Fruit fly (Drosophila melanogaster) whole organism, embryonic: ENCODE measurements around the gene CG6178.

Experiments used
- B-H1 ChIP-seq: fragments of 200-800 bp; sonication (Bioruptor generic); IDR thresholded peaks from 3 replicates; pipeline ENCODE4 v1.3.6; 2022; ENCODE audit warnings: missing biosample characterization, missing genetic modification characterization
- CG1024 ChIP-seq: fragments of 200-800 bp; sonication (Bioruptor generic); IDR thresholded peaks from 2 replicates; pipeline ENCODE4 v1.3.6; 2022; ENCODE audit warnings: missing biosample characterization, missing genetic modification characterization
- CG10431 ChIP-seq: fragments of 200-800 bp; sonication (Bioruptor generic); optimal IDR thresholded peaks from 3 replicates; lab custom pipeline; 2018; ENCODE audit warnings: missing biosample characterization, mild to moderate bottlenecking, missing genetic modification characterization
- CG10543 ChIP-seq: fragments of 200-800 bp; sonication (Bioruptor generic); optimal IDR thresholded peaks from 3 replicates; lab custom pipeline; 2017; ENCODE audit warnings: missing biosample characterization, mild to moderate bottlenecking, missing genetic modification characterization, moderate library complexity
- CG11456 ChIP-seq: fragments of 200-800 bp; sonication (Bioruptor generic); IDR thresholded peaks from 3 replicates; pipeline ENCODE4 v1.3.6; 2022; ENCODE audit warnings: missing biosample characterization, missing genetic modification characterization
- CG11695 ChIP-seq: fragments of 200-800 bp; sonication (Bioruptor generic); IDR thresholded peaks from 3 replicates; pipeline ENCODE4 v1.3.6; 2022; ENCODE audit warnings: missing biosample characterization, missing genetic modification characterization
- CG12104 ChIP-seq: fragments of 200-800 bp; sonication (Bioruptor generic); optimal IDR thresholded peaks from 3 replicates; lab custom pipeline; 2016; ENCODE audit warnings: missing biosample characterization, missing genetic modification characterization
- CG1233 ChIP-seq: fragments of 200-800 bp; sonication (Bioruptor generic); optimal IDR thresholded peaks from 4 replicates; lab custom pipeline; 2018; ENCODE audit warnings: missing biosample characterization, mild to moderate bottlenecking, missing genetic modification characterization
- CG14014 ChIP-seq: fragments of 200-800 bp; sonication (Bioruptor generic); IDR thresholded peaks from 2 replicates; pipeline ENCODE4 v1.3.6; 2022; ENCODE audit warnings: missing biosample characterization, missing genetic modification characterization
- CG14441 ChIP-seq: fragments of 200-800 bp; sonication (Bioruptor generic); IDR thresholded peaks from 2 replicates; pipeline ENCODE4 v1.3.6; 2022; ENCODE audit warnings: missing biosample characterization, missing genetic modification characterization
- CG14710 ChIP-seq: fragments of 200-800 bp; sonication (Bioruptor generic); optimal IDR thresholded peaks from 3 replicates; lab custom pipeline; 2019; ENCODE audit warnings: missing biosample characterization, mild to moderate bottlenecking, missing genetic modification characterization, moderate library complexity
- CG14860 ChIP-seq: fragments of 200-800 bp; sonication (Bioruptor generic); IDR thresholded peaks from 3 replicates; pipeline ENCODE4 v1.3.6; 2022; ENCODE audit warnings: missing biosample characterization, missing genetic modification characterization; ENCODE audit not compliant: partially characterized antibody
- CG18764 ChIP-seq: fragments of 200-800 bp; sonication (Bioruptor generic); optimal IDR thresholded peaks from 3 replicates; lab custom pipeline; 2016; ENCODE audit warnings: missing biosample characterization, missing genetic modification characterization
- CG3163 ChIP-seq: fragments of 200-800 bp; sonication (Bioruptor generic); optimal IDR thresholded peaks from 3 replicates; lab custom pipeline; 2016; ENCODE audit warnings: missing biosample characterization, missing genetic modification characterization
- CG33213 ChIP-seq: fragments of 200-800 bp; sonication (Bioruptor generic); optimal IDR thresholded peaks from 3 replicates; lab custom pipeline; 2016; ENCODE audit warnings: missing biosample characterization, missing genetic modification characterization
- CG34224 ChIP-seq: fragments of 200-800 bp; sonication (Bioruptor generic); IDR thresholded peaks from 3 replicates; pipeline ENCODE4 v1.3.6; 2022; ENCODE audit warnings: missing biosample characterization, missing genetic modification characterization; ENCODE audit not compliant: partially characterized antibody
- CG3838 ChIP-seq: fragments of 200-800 bp; sonication (Bioruptor generic); optimal IDR thresholded peaks from 3 replicates; lab custom pipeline; 2016; ENCODE audit warnings: missing biosample characterization, missing genetic modification characterization
- CG6813 ChIP-seq: fragments of 200-800 bp; sonication (Bioruptor generic); optimal IDR thresholded peaks from 2 replicates; lab custom pipeline; 2017; ENCODE audit warnings: missing biosample characterization, missing genetic modification characterization, mild to moderate bottlenecking, moderate library complexity, missing genetic modification reagents
- CG9797 ChIP-seq: fragments of 200-800 bp; sonication (Bioruptor generic); optimal IDR thresholded peaks from 3 replicates; lab custom pipeline; 2018; ENCODE audit warnings: missing biosample characterization, mild to moderate bottlenecking, missing genetic modification characterization
- CrebB ChIP-seq: fragments of 200-800 bp; sonication (Bioruptor generic); optimal IDR thresholded peaks from 3 replicates; lab custom pipeline; 2018; ENCODE audit warnings: missing biosample characterization, mild to moderate bottlenecking, missing genetic modification characterization
- Dip3 ChIP-seq: fragments of 200-800 bp; sonication (Bioruptor generic); optimal IDR thresholded peaks from 3 replicates; lab custom pipeline; 2016; ENCODE audit warnings: missing biosample characterization, missing genetic modification characterization
- Doc3 ChIP-seq: fragments of 200-800 bp; sonication (Bioruptor generic); IDR thresholded peaks from 3 replicates; pipeline ENCODE4 v1.3.6; 2022; ENCODE audit warnings: missing biosample characterization, missing genetic modification characterization; ENCODE audit not compliant: partially characterized antibody
- ERR ChIP-seq: fragments of 200-800 bp; sonication (Bioruptor generic); optimal IDR thresholded peaks from 2 replicates; lab custom pipeline; 2016; ENCODE audit warnings: missing biosample characterization, missing genetic modification characterization
- Fer1 ChIP-seq: fragments of 200-800 bp; sonication (Bioruptor generic); optimal IDR thresholded peaks from 2 replicates; lab custom pipeline; 2017; ENCODE audit warnings: missing biosample characterization, mild to moderate bottlenecking, missing genetic modification characterization
- Gug ChIP-seq: fragments of 200-800 bp; sonication (Bioruptor generic); IDR thresholded peaks from 4 replicates; pipeline ENCODE4 v1.3.6; 2022; ENCODE audit warnings: missing biosample characterization, missing genetic modification characterization
- HLH4C ChIP-seq: fragments of 200-800 bp; sonication (Bioruptor generic); IDR thresholded peaks from 3 replicates; pipeline ENCODE4 v1.3.6; 2022; ENCODE audit warnings: missing biosample characterization, missing genetic modification characterization; ENCODE audit not compliant: partially characterized antibody
- Jarid2 ChIP-seq: fragments of 200-800 bp; sonication (Bioruptor generic); optimal IDR thresholded peaks from 3 replicates; lab custom pipeline; 2017; ENCODE audit warnings: mild to moderate bottlenecking, missing biosample characterization, missing genetic modification reagents, missing genetic modification characterization
- NC2β ChIP-seq: fragments of 200-800 bp; sonication (Bioruptor generic); optimal IDR thresholded peaks from 2 replicates; lab custom pipeline; 2016; ENCODE audit warnings: missing biosample characterization, missing genetic modification characterization
- Nf-YA ChIP-seq: fragments of 200-800 bp; sonication (Bioruptor generic); IDR thresholded peaks from 2 replicates; pipeline ENCODE4 v1.3.6; 2022; ENCODE audit warnings: missing biosample characterization, missing genetic modification characterization
- Sry-β ChIP-seq: fragments of 200-800 bp; sonication (Bioruptor generic); optimal IDR thresholded peaks from 2 replicates; lab custom pipeline; 2018; ENCODE audit warnings: missing biosample characterization, mild to moderate bottlenecking, missing genetic modification characterization, moderate library complexity
- Sry-δ ChIP-seq: fragments of 200-800 bp; sonication (Bioruptor generic); optimal IDR thresholded peaks from 2 replicates; lab custom pipeline; 2016; ENCODE audit warnings: missing biosample characterization, missing genetic modification characterization
- corto ChIP-seq: fragments of 200-800 bp; sonication (Bioruptor generic); optimal IDR thresholded peaks from 2 replicates; lab custom pipeline; 2016; ENCODE audit warnings: missing biosample characterization, mild to moderate bottlenecking, missing genetic modification characterization, moderate library complexity
- croc ChIP-seq: fragments of 200-800 bp; sonication (Bioruptor generic); conservative IDR thresholded peaks from 3 replicates; pipeline ENCODE4 v1.3.6; 2022; ENCODE audit warnings: missing biosample characterization, missing genetic modification characterization
- da ChIP-seq: fragments of 200-800 bp; sonication (Bioruptor generic); optimal IDR thresholded peaks from 2 replicates; lab custom pipeline; 2016; ENCODE audit warnings: missing biosample characterization, missing genetic modification characterization
- disco-r ChIP-seq: fragments of 200-800 bp; sonication (Bioruptor generic); optimal IDR thresholded peaks from 2 replicates; lab custom pipeline; 2016; ENCODE audit warnings: missing biosample characterization, missing genetic modification characterization
- en ChIP-seq: fragments of 200-800 bp; sonication (Bioruptor generic); optimal IDR thresholded peaks from 2 replicates; lab custom pipeline; 2016; ENCODE audit warnings: missing biosample characterization, missing genetic modification characterization
- eyg ChIP-seq: fragments of 200-800 bp; sonication (Bioruptor generic); optimal IDR thresholded peaks from 3 replicates; lab custom pipeline; 2016; ENCODE audit warnings: missing biosample characterization, missing genetic modification characterization
- gcm ChIP-seq: fragments of 200-800 bp; sonication (Bioruptor generic); optimal IDR thresholded peaks from 2 replicates; lab custom pipeline; 2019; ENCODE audit warnings: missing biosample characterization, mild to moderate bottlenecking, missing genetic modification characterization, moderate library complexity
- gsb-n ChIP-seq: fragments of 200-800 bp; sonication (Bioruptor generic); optimal IDR thresholded peaks from 3 replicates; lab custom pipeline; 2018; ENCODE audit warnings: missing biosample characterization, mild to moderate bottlenecking, missing genetic modification characterization
- jumu ChIP-seq: fragments of 200-800 bp; sonication (Bioruptor generic); optimal IDR thresholded peaks from 3 replicates; lab custom pipeline; 2016; ENCODE audit warnings: missing biosample characterization, missing genetic modification characterization
- nerfin-1 ChIP-seq: fragments of 200-800 bp; sonication (Bioruptor generic); optimal IDR thresholded peaks from 3 replicates; lab custom pipeline; 2019; ENCODE audit warnings: missing biosample characterization, mild to moderate bottlenecking, missing genetic modification characterization, moderate library complexity
- odd ChIP-seq: fragments of 200-800 bp; sonication (Bioruptor generic); optimal IDR thresholded peaks from 2 replicates; lab custom pipeline; 2017; ENCODE audit warnings: missing biosample characterization, mild to moderate bottlenecking, missing genetic modification characterization
- onecut ChIP-seq: fragments of 200-800 bp; sonication (Bioruptor generic); IDR thresholded peaks from 2 replicates; pipeline ENCODE4 v1.3.6; 2022; ENCODE audit warnings: missing biosample characterization, missing genetic modification characterization
- pita ChIP-seq: fragments of 200-800 bp; sonication (Bioruptor generic); optimal IDR thresholded peaks from 2 replicates; lab custom pipeline; 2017; ENCODE audit warnings: missing biosample characterization, mild to moderate bottlenecking, missing genetic modification characterization
- pros ChIP-seq: fragments of 200-800 bp; sonication (Bioruptor generic); optimal IDR thresholded peaks from 3 replicates; lab custom pipeline; 2019; ENCODE audit warnings: missing biosample characterization, mild to moderate bottlenecking, missing genetic modification characterization, moderate library complexity
- scrt ChIP-seq: fragments of 200-800 bp; sonication (Bioruptor generic); optimal IDR thresholded peaks from 2 replicates; lab custom pipeline; 2018; ENCODE audit warnings: missing biosample characterization, mild to moderate bottlenecking, missing genetic modification characterization, moderate library complexity
- sd ChIP-seq: fragments of 200-800 bp; sonication (Bioruptor generic); optimal IDR thresholded peaks from 3 replicates; lab custom pipeline; 2018; ENCODE audit warnings: missing biosample characterization, mild to moderate bottlenecking, missing genetic modification characterization, moderate library complexity
- slp2 ChIP-seq: fragments of 200-800 bp; sonication (Bioruptor generic); optimal IDR thresholded peaks from 2 replicates; lab custom pipeline; 2016; ENCODE audit warnings: missing biosample characterization, missing genetic modification characterization
- sob ChIP-seq: fragments of 200-800 bp; sonication (Bioruptor generic); IDR thresholded peaks from 2 replicates; pipeline ENCODE4 v1.3.6; 2022; ENCODE audit warnings: missing biosample characterization, missing genetic modification characterization
- tup ChIP-seq: fragments of 200-800 bp; sonication (Bioruptor generic); optimal IDR thresholded peaks from 2 replicates; lab custom pipeline; 2016; ENCODE audit warnings: missing biosample characterization, mild to moderate bottlenecking, missing genetic modification characterization, moderate library complexity
- wor ChIP-seq: fragments of 200-800 bp; sonication (Bioruptor generic); IDR thresholded peaks from 2 replicates; pipeline ENCODE4 v1.3.6; 2022; ENCODE audit warnings: missing biosample characterization, missing genetic modification characterization

Gene CG6178

dm6 chr3R:24106059-24106631 is 46.0 kb upstream of the CG6178 start (continued):
- TF ChIP-seq CG18764 (GFP tag; lab: Kevin White, UChicago) (peak; percentile 42), da (GFP tag; lab: Kevin White, UChicago) (no peak), CG14441 (no peak), CG1233 (no peak), CG6813 (GFP tag; lab: Kevin White, UChicago) (peak; percentile 25), slp2 (GFP tag; lab: Kevin White, UChicago) (no peak), Jarid2 (GFP tag; lab: Kevin White, UChicago) (no peak), CG3163 (GFP tag; lab: Kevin White, UChicago) (no peak), corto (peak; percentile 82), CrebB (tag; lab: Kevin White, UChicago) (no peak), pros (GFP tag; lab: Kevin White, UChicago) (no peak), Sry-β (no peak), Fer1 (GFP tag; lab: Kevin White, UChicago) (peak; percentile 76), odd (GFP tag; lab: Kevin White, UChicago) (peak; percentile 6), disco-r (no peak), sd (tag; lab: Kevin White, UChicago) (peak; percentile 12), gcm (peak; percentile 51), CG3838 (GFP tag; lab: Kevin White, UChicago) (peak; percentile 39), croc (no peak), eyg (GFP tag; lab: Kevin White, UChicago) (no peak), Sry-δ (GFP tag; lab: Kevin White, UChicago) (no peak), CG33213 (peak; percentile 61), CG14860 (GFP tag; lab: Robert Waterston, UW) (no peak), CG9797 (no peak), Dip3 (GFP tag; lab: Kevin White, UChicago) (peak; percentile 43), CG10543 (GFP tag; lab: Kevin White, UChicago) (peak; percentile 4), CG14710 (peak; percentile 17), nerfin-1 (tag; lab: Kevin White, UChicago) (peak; percentile 92), scrt (GFP tag; lab: Kevin White, UChicago) (no peak), gsb-n (peak; percentile 3), CG12104 (GFP tag; lab: Kevin White, UChicago) (no peak), en (no peak), CG11695 (GFP tag; lab: Robert Waterston, UW) (no peak), ERR (no peak), B-H1 (no peak), CG11456 (GFP tag; lab: Robert Waterston, UW) (no peak), pita (GFP tag; lab: Kevin White, UChicago) (peak; percentile 24), HLH4C (GFP tag; lab: Robert Waterston, UW) (no peak), CG34224 (GFP tag; lab: Robert Waterston, UW) (no peak), onecut (GFP tag; lab: Robert Waterston, UW) (peak; percentile 60), tup (GFP tag; lab: Kevin White, UChicago) (no peak), wor (no peak), CG1024 (GFP tag; lab: Robert Waterston, UW) (no peak), Gug (no peak), Doc3 (GFP tag; lab: Robert Waterston, UW) (no peak), sob (no peak), Nf-YA (GFP tag; lab: Robert Waterston, UW) (no peak), CG14014 (GFP tag; lab: Robert Waterston, UW) (no peak), CG10431 (GFP tag; lab: Kevin White, UChicago) (no peak), jumu (no peak), NC2β (GFP tag; lab: Kevin White, UChicago) (no peak)
